Worm (Caenorhabditis elegans) whole organism, midembryonic: ENCODE data around the gene str-151.

Experiments used
- T22C8.4 ChIP-seq: fragments of 200-800 bp; sonication (Bioruptor generic); IDR thresholded peaks from 2 replicates; pipeline ENCODE4 v1.3.6; 2022; ENCODE audit warnings: missing genetic modification characterization, missing compliant biosample characterization
- klf-2 ChIP-seq: fragments of 200-800 bp; sonication (Bioruptor generic); conservative IDR thresholded peaks from 2 replicates; pipeline ENCODE4 v1.3.6; 2022; ENCODE audit warnings: missing genetic modification reagents, missing genetic modification characterization, missing compliant biosample characterization
- ref-1 ChIP-seq: fragments of 200-800 bp; sonication (Bioruptor generic); conservative IDR thresholded peaks from 2 replicates; pipeline ENCODE4 v1.3.6; 2022; ENCODE audit warnings: missing genetic modification reagents, missing genetic modification characterization, missing compliant biosample characterization
- ztf-29 ChIP-seq: fragments of 200-800 bp; sonication (Bioruptor generic); IDR thresholded peaks from 2 replicates; pipeline ENCODE4 v1.3.6; 2022; ENCODE audit warnings: missing genetic modification reagents, missing genetic modification characterization, missing compliant biosample characterization

- no peak for TF ChIP-seq T22C8.4 (GFP tag; lab: Robert Waterston, UW)
- TF ChIP-seq ztf-29 (GFP tag; lab: Robert Waterston, UW) = no peak
- no peak for TF ChIP-seq klf-2 (GFP tag; lab: Robert Waterston, UW)
- TF ChIP-seq ref-1 (GFP tag; lab: Robert Waterston, UW) = no peak
Observed at ce11 chrV:16605463-16605862, 29.5 kb downstream of the str-151 start.
